Fruit fly (Drosophila melanogaster) whole organism, pupa: ENCODE measurements around the gene Tim17a1.

ENCODE experiments used
- CG12605 ChIP-seq: fragments of 200-800 bp; sonication (Bioruptor generic); IDR thresholded peaks from 2 replicates; pipeline ENCODE4 v1.3.6; 2022; ENCODE audit warnings: missing biosample characterization, missing genetic modification characterization
- CG15710 ChIP-seq: fragments of 200-800 bp; sonication (Bioruptor generic); optimal IDR thresholded peaks from 2 replicates; lab custom pipeline; 2018; ENCODE audit warnings: missing biosample characterization, mild to moderate bottlenecking, missing genetic modification characterization, moderate library complexity
- CG17806 ChIP-seq: fragments of 200-800 bp; sonication (Bioruptor generic); optimal IDR thresholded peaks from 2 replicates; lab custom pipeline; 2018; ENCODE audit warnings: missing biosample characterization, mild to moderate bottlenecking, missing genetic modification characterization, moderate library complexity
- CG4496 ChIP-seq: fragments of 200-800 bp; sonication (Bioruptor generic); IDR thresholded peaks from 3 replicates; pipeline ENCODE4 v1.3.6; 2022; ENCODE audit warnings: missing biosample characterization, missing genetic modification characterization
- CG8301 ChIP-seq: fragments of 200-800 bp; sonication (Bioruptor generic); optimal IDR thresholded peaks from 2 replicates; lab custom pipeline; 2018; ENCODE audit warnings: missing biosample characterization, mild to moderate bottlenecking, missing genetic modification characterization
- EcR ChIP-seq: fragments of 200-800 bp; sonication (Bioruptor generic); optimal IDR thresholded peaks from 3 replicates; lab custom pipeline; 2019; ENCODE audit warnings: missing biosample characterization, missing genetic modification characterization, mild to moderate bottlenecking, moderate library complexity, missing genetic modification reagents
- Pif1A ChIP-seq: fragments of 200-800 bp; sonication (Bioruptor generic); optimal IDR thresholded peaks from 3 replicates; lab custom pipeline; 2016; ENCODE audit warnings: missing biosample characterization, missing genetic modification characterization
- Pif1B ChIP-seq: fragments of 200-800 bp; sonication (Bioruptor generic); optimal IDR thresholded peaks from 3 replicates; lab custom pipeline; 2016; ENCODE audit warnings: missing biosample characterization, missing genetic modification characterization
- gl ChIP-seq: fragments of 200-800 bp; sonication (Bioruptor generic); optimal IDR thresholded peaks from 2 replicates; lab custom pipeline; 2018; ENCODE audit warnings: missing biosample characterization, mild to moderate bottlenecking, missing genetic modification characterization

- TF ChIP-seq CG17806 (tag; lab: Kevin White, UChicago) (no peak), CG8301 (tag; lab: Kevin White, UChicago) (no peak), gl (tag; lab: Kevin White, UChicago) (no peak), CG12605 (no peak), Pif1B (GFP tag; lab: Kevin White, UChicago) (no peak), CG15710 (tag; lab: Kevin White, UChicago) (no peak), EcR (GFP tag; lab: Kevin White, UChicago) (no peak), Pif1A (no peak), CG4496 (GFP tag; lab: Robert Waterston, UW) (no peak)
These were observed 2.5 kb downstream of the Tim17a1 start for dm6 chr3R:12361962-12362497.
